Worm (Caenorhabditis elegans): Measurements from ENCODE around the gene F14H3.15.
"Not testable (repeated sequence)": the region's sequence is repeated elsewhere in the genome, so short reads cannot be mapped to it uniquely, and the experiment has no call there.

DNA sequence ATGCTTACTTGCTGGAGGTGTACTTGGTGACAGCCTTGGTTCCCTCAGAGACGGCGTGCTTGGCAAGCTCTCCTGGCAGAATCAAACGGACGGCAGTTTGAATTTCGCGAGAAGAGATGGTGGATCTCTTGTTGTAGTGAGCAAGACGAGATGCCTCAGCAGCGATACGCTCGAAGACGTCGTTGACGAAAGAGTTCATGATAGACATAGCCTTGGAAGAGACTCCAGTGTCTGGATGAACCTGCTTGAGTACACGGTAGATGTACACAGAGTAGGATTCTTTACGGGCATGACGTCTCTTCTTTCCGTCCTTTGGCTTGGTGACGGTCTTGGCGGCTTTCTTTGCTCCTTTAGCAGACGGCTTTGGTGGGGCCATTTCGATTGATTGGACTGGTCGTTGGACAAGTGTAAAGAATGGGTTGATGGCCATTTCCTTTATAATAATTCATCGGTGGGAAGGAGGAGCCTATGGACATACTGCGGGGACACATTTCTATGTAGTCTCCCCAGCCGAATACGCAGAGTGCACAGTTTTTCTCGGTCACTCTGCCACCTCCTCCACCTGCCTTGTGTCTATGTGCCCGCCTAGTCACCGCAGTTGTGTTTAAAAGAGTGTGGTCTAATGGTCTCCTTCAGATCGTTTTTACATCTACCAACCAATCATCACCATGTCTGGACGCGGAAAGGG, 19.8 kb downstream of the F14H3.15 start, which contains the start of the genes his-4 and his-3:
- TF ChIP-seq nhr-77 (tag; optimal IDR thresholded peaks at IDR 0.05); nhr-11 (tag; optimal IDR thresholded peaks at IDR 0.05); ceh-82 (tag; optimal IDR thresholded peaks at IDR 0.05); ztf-11 (tag; optimal IDR thresholded peaks at IDR 0.05); ces-1 (GFP tag; optimal IDR thresholded peaks at IDR 0.05); lin-15B (tag; optimal IDR thresholded peaks at IDR 0.05); ama-1 (optimal IDR thresholded peaks at IDR 0.05); lin-39 (tag; optimal IDR thresholded peaks at IDR 0.05); unc-62 (GFP tag; optimal IDR thresholded peaks at IDR 0.05 in 1 of 2); unc-62 (tag; optimal IDR thresholded peaks at IDR 0.05); Y5F2A.4 (GFP tag; optimal IDR thresholded peaks at IDR 0.05); hlh-30 (tag; optimal IDR thresholded peaks at IDR 0.05; ENCODE audit: insufficient read depth); F49E8.2 (tag; optimal IDR thresholded peaks at IDR 0.05; ENCODE audit: borderline replicate concordance); pha-4 (GFP tag; IDR thresholded peaks at IDR 0.05); pha-4 (tag; optimal IDR thresholded peaks at IDR 0.05); Y48G9A.11 (GFP tag; IDR thresholded peaks at IDR 0.05): not testable (repeated sequence)
